Fruit fly (Drosophila melanogaster) whole organism, adult: ENCODE measurements around the gene CG6330.

Source experiments
- CG11617 ChIP-seq: fragments of 200-800 bp; sonication (Bioruptor generic); optimal IDR thresholded peaks from 2 replicates; lab custom pipeline; 2017; ENCODE audit warnings: mild to moderate bottlenecking, missing biosample characterization, missing genetic modification reagents, missing genetic modification characterization
- CG12768 ChIP-seq: fragments of 200-800 bp; sonication (Bioruptor generic); optimal IDR thresholded peaks from 2 replicates; lab custom pipeline; 2017; ENCODE audit warnings: missing biosample characterization, missing genetic modification characterization, mild to moderate bottlenecking, moderate library complexity, missing genetic modification reagents
- CG14711 ChIP-seq: fragments of 200-800 bp; sonication (Bioruptor generic); optimal IDR thresholded peaks from 2 replicates; lab custom pipeline; 2018; ENCODE audit warnings: missing biosample characterization, mild to moderate bottlenecking, missing genetic modification characterization, moderate library complexity
- CG1620 ChIP-seq: fragments of 200-800 bp; sonication (Bioruptor generic); optimal IDR thresholded peaks from 2 replicates; lab custom pipeline; 2016; ENCODE audit warnings: missing biosample characterization, missing genetic modification characterization
- CG33017 ChIP-seq: fragments of 200-800 bp; sonication (Bioruptor generic); optimal IDR thresholded peaks from 2 replicates; lab custom pipeline; 2018; ENCODE audit warnings: missing biosample characterization, mild to moderate bottlenecking, missing genetic modification characterization, moderate library complexity
- CG5204 ChIP-seq: fragments of 200-800 bp; sonication (Bioruptor generic); optimal IDR thresholded peaks from 2 replicates; lab custom pipeline; 2016; ENCODE audit warnings: missing biosample characterization, missing genetic modification characterization
- CG7045 ChIP-seq: fragments of 200-800 bp; sonication (Bioruptor generic); optimal IDR thresholded peaks from 2 replicates; lab custom pipeline; 2017; ENCODE audit warnings: missing biosample characterization, mild to moderate bottlenecking, missing genetic modification characterization
- CG7101 ChIP-seq: fragments of 200-800 bp; sonication (Bioruptor generic); optimal IDR thresholded peaks from 2 replicates; lab custom pipeline; 2018; ENCODE audit warnings: missing biosample characterization, mild to moderate bottlenecking, missing genetic modification characterization, moderate library complexity
- Clk ChIP-seq: fragments of 200-800 bp; sonication (Bioruptor generic); optimal IDR thresholded peaks from 2 replicates; lab custom pipeline; 2017; ENCODE audit warnings: missing biosample characterization, missing genetic modification characterization
- Crg-1 ChIP-seq: fragments of 200-800 bp; sonication (Bioruptor generic); optimal IDR thresholded peaks from 2 replicates; lab custom pipeline; 2016; ENCODE audit warnings: missing biosample characterization, missing genetic modification characterization
- Hr96 ChIP-seq: fragments of 200-800 bp; sonication (Bioruptor generic); optimal IDR thresholded peaks from 2 replicates; lab custom pipeline; 2016; ENCODE audit warnings: missing biosample characterization, missing genetic modification characterization
- Mnt ChIP-seq: fragments of 200-800 bp; sonication (Bioruptor generic); optimal IDR thresholded peaks from 2 replicates; lab custom pipeline; 2016; ENCODE audit warnings: missing biosample characterization, mild to moderate bottlenecking, missing genetic modification characterization
- bab1 ChIP-seq: fragments of 200-800 bp; sonication (Bioruptor generic); optimal IDR thresholded peaks from 3 replicates; lab custom pipeline; 2019; ENCODE audit warnings: missing biosample characterization, mild to moderate bottlenecking, missing genetic modification characterization, moderate library complexity
- cic ChIP-seq: fragments of 200-800 bp; sonication (Bioruptor generic); optimal IDR thresholded peaks from 2 replicates; lab custom pipeline; 2017; ENCODE audit warnings: missing biosample characterization, mild to moderate bottlenecking, missing genetic modification characterization, moderate library complexity
- cnc ChIP-seq, 2 experiments: fragments of >200 bp; optimal IDR thresholded peaks; 2 replicates each; lab custom pipeline; 2017
- kay ChIP-seq: fragments of 200-800 bp; sonication (Bioruptor generic); peaks from one replicate; lab custom pipeline; 2016; ENCODE audit warnings: missing biosample characterization, missing genetic modification characterization, borderline replicate concordance
- ovo ChIP-seq: fragments of 200-800 bp; sonication (Bioruptor generic); optimal IDR thresholded peaks from 2 replicates; lab custom pipeline; 2016; ENCODE audit warnings: missing biosample characterization, missing genetic modification characterization
- pad ChIP-seq: fragments of 200-800 bp; sonication (Bioruptor generic); optimal IDR thresholded peaks from 3 replicates; lab custom pipeline; 2017; ENCODE audit warnings: missing biosample characterization, missing genetic modification characterization, mild to moderate bottlenecking, moderate library complexity, missing genetic modification reagents
- tj ChIP-seq: fragments of 200-800 bp; sonication (Bioruptor generic); optimal IDR thresholded peaks from 3 replicates; lab custom pipeline; 2017; ENCODE audit warnings: missing biosample characterization, mild to moderate bottlenecking, missing genetic modification characterization, moderate library complexity
- toe ChIP-seq: fragments of 200-800 bp; sonication (Bioruptor generic); optimal IDR thresholded peaks from 2 replicates; lab custom pipeline; 2016; ENCODE audit warnings: missing biosample characterization, missing genetic modification characterization

CG6330 gene

DNA sequence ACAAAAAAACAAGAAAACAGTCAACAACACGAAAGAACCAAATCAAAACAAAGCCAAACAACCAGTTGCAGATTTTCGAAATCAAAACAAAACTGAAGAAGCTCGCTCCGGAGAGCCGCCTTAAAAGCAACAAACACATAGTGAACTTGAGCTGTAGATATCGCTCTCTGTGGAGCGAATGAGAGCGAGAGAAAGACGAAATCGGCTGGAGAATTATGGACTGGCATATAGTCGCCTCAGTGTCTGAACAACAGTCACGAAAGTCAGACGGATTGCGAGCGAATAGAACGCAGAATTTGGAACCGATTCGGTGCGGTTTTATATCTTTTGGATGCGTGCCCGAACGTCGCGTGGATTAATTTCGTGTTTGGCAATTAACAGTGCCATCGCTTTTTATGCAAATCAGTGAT lies 22.0 kb upstream of the CG6330 start:
- TF ChIP-seq CG7101 = no peak
- TF ChIP-seq CG12768 = no peak
- TF ChIP-seq Mnt = no peak
- no peak for TF ChIP-seq tj (GFP tag; lab: Kevin White, UChicago)
- no peak for TF ChIP-seq Crg-1 (GFP tag; lab: Kevin White, UChicago)
- peak; percentile 42 for TF ChIP-seq bab1 (GFP tag; lab: Kevin White, UChicago)
- no peak for TF ChIP-seq ovo (GFP tag; lab: Kevin White, UChicago)
- TF ChIP-seq CG14711 (tag; lab: Kevin White, UChicago) = no peak
- TF ChIP-seq CG33017 (tag; lab: Kevin White, UChicago) = no peak
- no peak for TF ChIP-seq CG1620 (GFP tag; lab: Kevin White, UChicago)
- TF ChIP-seq kay (GFP tag; lab: Kevin White, UChicago) = peak; percentile 29

DNA sequence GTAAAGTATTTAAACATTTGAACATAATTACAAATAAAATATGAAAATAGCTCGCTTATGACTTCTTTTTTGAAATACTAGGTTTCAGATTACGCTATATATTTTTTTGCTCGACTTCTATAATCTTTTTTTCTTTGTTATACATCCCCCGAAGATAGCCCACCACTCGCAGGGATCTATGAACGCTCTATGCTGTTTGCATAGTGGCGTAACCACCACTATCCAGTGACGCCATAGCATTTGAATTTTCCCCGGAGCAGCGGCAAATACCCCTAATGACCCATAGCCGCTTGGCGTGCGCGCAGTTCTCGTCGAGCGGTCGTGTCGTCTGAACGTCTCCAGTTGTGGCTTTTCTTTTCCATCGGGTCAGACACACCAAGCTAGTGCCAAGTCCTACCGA lies 19.9 kb upstream of the CG6330 start, which contains the start of the genes CG14253 and CG46313:
CG14253 (plus strand) TSS at position 301 of the 400 bp plus-strand sequence.
CG46313 (plus strand) TSS at position 301 of the 400 bp plus-strand sequence.
- TF ChIP-seq kay (GFP tag; lab: Kevin White, UChicago) (no peak), toe (GFP tag; lab: Kevin White, UChicago) (no peak), CG12768 (no peak), cnc (optimal IDR thresholded peaks at IDR 0.05; lab: Kevin White, UChicago) (no peak), Mnt (no peak), Crg-1 (GFP tag; lab: Kevin White, UChicago) (no peak), CG1620 (GFP tag; lab: Kevin White, UChicago) (no peak), CG33017 (tag; lab: Kevin White, UChicago) (no peak), CG7045 (GFP tag; lab: Kevin White, UChicago) (no peak), ovo (GFP tag; lab: Kevin White, UChicago) (no peak)

DNA sequence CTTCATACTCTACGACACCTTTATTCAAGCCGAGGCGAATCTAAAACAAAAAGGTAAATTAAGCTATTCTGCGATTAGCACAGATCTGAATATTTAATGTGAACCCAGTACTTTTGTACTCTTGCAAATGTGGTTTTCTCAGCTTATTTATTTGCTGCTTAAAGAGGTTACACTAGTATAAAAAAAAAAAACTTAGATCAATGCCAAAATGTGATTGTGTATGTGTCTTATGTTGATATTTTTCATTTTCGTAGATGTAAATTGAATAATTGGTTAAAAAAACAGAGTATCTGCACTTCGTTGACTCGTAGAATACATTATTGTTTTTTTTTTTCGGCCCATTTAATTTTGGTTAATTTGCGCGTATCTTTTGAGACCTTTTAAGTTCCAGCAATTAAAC lies 11.5 kb upstream of the CG6330 start:
- TF ChIP-seq toe (GFP tag; lab: Kevin White, UChicago) (no peak), Mnt (no peak), CG33017 (tag; lab: Kevin White, UChicago) (no peak), cic (GFP tag; lab: Kevin White, UChicago) (no peak), CG5204 (GFP tag; lab: Kevin White, UChicago) (no peak), CG14711 (tag; lab: Kevin White, UChicago) (peak; percentile 24), CG1620 (GFP tag; lab: Kevin White, UChicago) (no peak), Crg-1 (GFP tag; lab: Kevin White, UChicago) (no peak), CG7101 (no peak), CG11617 (GFP tag; lab: Kevin White, UChicago) (no peak), tj (GFP tag; lab: Kevin White, UChicago) (peak; percentile 22), Hr96 (GFP tag; lab: Kevin White, UChicago) (no peak), bab1 (GFP tag; lab: Kevin White, UChicago) (peak; percentile 37), cnc (optimal IDR thresholded peaks at IDR 0.05; lab: Kevin White, UChicago) (no peak), kay (GFP tag; lab: Kevin White, UChicago) (no peak), CG7045 (GFP tag; lab: Kevin White, UChicago) (no peak)

DNA sequence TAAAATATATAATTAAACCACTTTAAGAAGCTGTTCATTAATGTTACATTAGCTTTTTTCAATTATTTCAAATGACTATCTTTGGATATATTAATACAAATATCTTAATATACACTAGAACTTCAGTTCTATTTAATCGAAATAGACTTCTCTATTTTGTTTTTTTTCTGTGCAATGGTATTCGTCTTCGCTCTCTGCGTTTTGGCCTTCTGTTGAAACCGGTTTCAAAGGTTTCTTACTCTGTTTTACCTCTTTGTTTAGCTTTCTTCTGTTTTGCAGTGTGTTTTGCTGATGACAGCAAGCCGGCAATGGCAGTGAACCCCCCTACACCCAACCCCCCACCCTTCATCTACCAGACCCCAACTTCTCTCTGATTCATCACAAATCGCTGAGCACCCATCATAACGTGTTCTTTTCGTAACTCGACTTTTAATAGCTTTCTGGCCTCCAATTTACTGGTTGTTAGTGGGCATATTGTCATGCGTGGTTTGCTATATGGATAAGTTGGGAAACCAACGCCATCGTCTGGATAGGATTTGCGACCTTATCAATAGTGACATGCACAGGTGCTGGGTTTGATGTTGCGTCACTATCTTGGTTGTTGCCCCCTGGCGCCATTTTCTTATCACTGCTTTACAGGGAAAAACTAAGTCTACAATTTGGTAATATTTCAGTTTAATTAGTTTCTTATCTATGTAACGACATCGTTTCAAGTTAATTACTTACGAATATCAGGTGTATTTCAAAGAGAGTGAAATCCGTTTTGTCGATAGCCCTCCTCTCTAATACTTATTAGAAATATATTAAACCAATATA lies 10.7 kb upstream of the CG6330 start:
- peak; percentile 96 for TF ChIP-seq tj (GFP tag; lab: Kevin White, UChicago)
- peak; percentile 26 for TF ChIP-seq kay (GFP tag; lab: Kevin White, UChicago)
- peak; percentile 8 for TF ChIP-seq CG33017 (tag; lab: Kevin White, UChicago)
- peak; percentile 50 for TF ChIP-seq bab1 (GFP tag; lab: Kevin White, UChicago)
- TF ChIP-seq ovo (GFP tag; lab: Kevin White, UChicago) = no peak
- TF ChIP-seq CG5204 (GFP tag; lab: Kevin White, UChicago) = no peak

DNA sequence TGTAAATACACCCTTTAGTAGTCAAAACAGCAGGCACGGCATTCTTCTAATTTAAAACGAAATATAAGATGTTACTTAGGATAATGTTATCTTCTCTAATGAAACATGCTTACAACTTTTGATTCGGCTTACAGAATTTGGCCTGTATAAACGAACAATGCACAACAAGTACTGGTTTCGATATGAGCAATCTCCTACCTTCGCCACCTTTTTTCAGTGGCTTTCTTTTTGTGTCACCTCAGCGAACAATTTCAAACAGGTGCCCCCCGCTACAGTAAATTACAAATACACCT lies 10.0 kb upstream of the CG6330 start:
- TF ChIP-seq kay (GFP tag; lab: Kevin White, UChicago) = peak; percentile 57
- TF ChIP-seq toe (GFP tag; lab: Kevin White, UChicago) = no peak

DNA sequence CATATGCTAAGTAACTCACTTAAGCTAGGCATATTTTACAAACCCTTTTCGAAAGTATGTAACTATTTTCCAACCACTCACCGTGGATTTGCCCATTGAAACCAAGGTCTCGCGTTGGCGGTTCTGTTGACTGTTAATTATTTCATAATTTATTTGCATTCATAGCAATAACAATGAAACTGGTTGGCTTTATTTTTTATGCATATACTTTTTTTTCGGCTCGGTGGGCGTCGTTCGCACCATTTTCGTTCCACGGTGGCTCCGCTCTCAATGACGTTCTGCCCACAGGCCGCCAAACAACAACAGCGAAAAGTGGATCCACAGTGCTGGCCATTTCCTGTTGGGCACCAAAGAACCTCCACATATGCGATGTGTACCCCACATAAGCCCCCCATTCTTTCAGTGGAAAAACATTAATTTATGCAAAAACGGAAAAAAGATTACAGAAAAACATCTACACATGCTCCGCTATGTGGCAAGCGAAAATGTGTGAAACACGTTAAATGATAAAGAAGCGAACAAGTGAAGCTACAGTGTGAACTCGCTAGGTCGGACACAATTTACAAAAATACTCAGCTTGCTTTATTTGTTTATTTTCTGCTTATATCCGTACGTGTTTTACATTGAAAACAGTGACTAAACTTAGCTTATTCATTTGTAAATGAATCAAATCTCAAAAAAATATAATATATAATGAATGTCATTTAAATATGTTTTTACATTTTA lies 9.5 kb upstream of the CG6330 start:
- TF ChIP-seq pad (GFP tag; lab: Kevin White, UChicago) (no peak), kay (GFP tag; lab: Kevin White, UChicago) (no peak), CG7045 (GFP tag; lab: Kevin White, UChicago) (no peak), cic (GFP tag; lab: Kevin White, UChicago) (no peak), CG14711 (tag; lab: Kevin White, UChicago) (no peak), CG1620 (GFP tag; lab: Kevin White, UChicago) (no peak), ovo (GFP tag; lab: Kevin White, UChicago) (no peak), CG33017 (tag; lab: Kevin White, UChicago) (no peak), CG11617 (GFP tag; lab: Kevin White, UChicago) (no peak), Clk (GFP tag; lab: Kevin White, UChicago) (no peak), cnc (optimal IDR thresholded peaks at IDR 0.05; lab: Kevin White, UChicago) (no peak), CG5204 (GFP tag; lab: Kevin White, UChicago) (no peak), tj (GFP tag; lab: Kevin White, UChicago) (peak; percentile 13), bab1 (GFP tag; lab: Kevin White, UChicago) (peak; percentile 28)
